Fruit fly (Drosophila melanogaster): ENCODE results near the gene amrt.

amrt gene

DNA sequence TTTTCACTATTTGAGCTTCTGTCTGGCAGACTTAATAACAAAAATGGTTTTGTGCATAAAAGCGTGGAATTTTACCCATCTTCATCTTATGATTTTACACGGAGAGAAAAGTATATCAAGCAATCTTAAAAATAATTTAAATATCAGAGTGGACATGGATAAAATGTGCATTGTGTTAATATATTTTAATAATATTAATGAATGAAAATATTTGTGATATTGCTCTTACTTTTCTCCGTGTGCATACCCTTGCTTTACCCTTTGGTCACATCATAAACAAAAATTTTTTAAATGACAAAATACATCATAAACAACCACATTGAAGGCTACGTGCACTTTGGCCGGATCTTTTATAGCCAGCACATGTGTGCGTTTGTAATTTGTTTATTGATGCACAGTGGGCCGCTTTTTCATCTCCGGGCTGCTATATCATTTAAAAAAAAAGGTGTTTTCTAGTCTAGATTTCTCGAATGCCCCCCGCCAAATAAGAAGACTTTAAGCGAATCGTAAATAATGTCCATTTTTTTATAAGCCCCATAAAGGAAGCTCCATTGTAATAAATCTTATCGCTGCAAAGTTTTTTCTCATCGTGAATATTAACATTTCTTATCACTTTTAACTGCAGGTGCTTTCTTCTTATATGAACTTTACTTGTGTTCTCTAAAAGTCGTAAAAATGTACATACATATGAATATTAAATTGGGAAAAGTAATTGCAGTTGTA lies 17.7 kb upstream of the amrt start:
- TF ChIP-seq CG1620 (GFP tag; optimal IDR thresholded peaks at IDR 0.05) = no peak
- TF ChIP-seq Mnt (GFP tag; optimal IDR thresholded peaks at IDR 0.05) = peak; percentile 70
- peak; percentile 60 for TF ChIP-seq CG7101 (tag; optimal IDR thresholded peaks at IDR 0.05)
- peak; percentile 81 for TF ChIP-seq kay (GFP tag; ENCODE audit: borderline replicate concordance)
- peak; percentile 61 for TF ChIP-seq bab1 (GFP tag; optimal IDR thresholded peaks at IDR 0.05)
- TF ChIP-seq Hr96 (GFP tag; optimal IDR thresholded peaks at IDR 0.05) = no peak
- TF ChIP-seq CG14711 (tag; optimal IDR thresholded peaks at IDR 0.05) = peak; percentile 58
- TF ChIP-seq pad (GFP tag; optimal IDR thresholded peaks at IDR 0.05) = no peak
- TF ChIP-seq ovo (GFP tag; optimal IDR thresholded peaks at IDR 0.05) = no peak
- no peak for TF ChIP-seq CG5204 (GFP tag; optimal IDR thresholded peaks at IDR 0.05)
- peak; percentile 27 for TF ChIP-seq CG11617 (GFP tag; optimal IDR thresholded peaks at IDR 0.05)
- TF ChIP-seq CG33017 (tag; optimal IDR thresholded peaks at IDR 0.05) = peak; percentile 48
- TF ChIP-seq CG12768 (GFP tag; optimal IDR thresholded peaks at IDR 0.05) = no peak
- TF ChIP-seq cic (GFP tag; optimal IDR thresholded peaks at IDR 0.05) = peak; percentile 35
- TF ChIP-seq CG7045 (GFP tag; optimal IDR thresholded peaks at IDR 0.05) = no peak

DNA sequence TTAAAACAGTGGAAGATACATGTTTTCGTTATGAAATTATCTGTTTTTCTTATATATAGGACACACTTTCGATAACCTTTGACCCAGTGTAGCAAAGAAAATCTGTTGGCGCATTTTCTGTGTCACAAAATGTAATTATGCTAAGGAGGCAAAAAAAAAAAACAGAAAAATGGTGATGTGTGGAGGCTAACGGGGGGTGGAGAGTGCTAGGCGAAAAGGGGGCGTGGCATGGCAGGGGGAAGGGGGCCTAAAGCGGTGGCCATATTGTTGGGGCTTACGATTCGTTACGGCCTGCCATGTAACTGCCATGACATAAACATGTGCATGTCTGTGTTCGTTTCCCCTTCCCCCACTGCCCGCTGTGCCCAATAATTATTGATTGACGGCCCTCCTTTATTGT lies 17.0 kb upstream of the amrt start:
- TF ChIP-seq CG7045 (GFP tag; optimal IDR thresholded peaks at IDR 0.05) = no peak
- no peak for TF ChIP-seq pad (GFP tag; optimal IDR thresholded peaks at IDR 0.05)
- no peak for TF ChIP-seq Mnt (GFP tag; optimal IDR thresholded peaks at IDR 0.05)
- no peak for TF ChIP-seq toe (GFP tag; optimal IDR thresholded peaks at IDR 0.05)
- no peak for TF ChIP-seq CG14711 (tag; optimal IDR thresholded peaks at IDR 0.05)
- TF ChIP-seq Crg-1 (GFP tag; optimal IDR thresholded peaks at IDR 0.05) = no peak
- TF ChIP-seq cic (GFP tag; optimal IDR thresholded peaks at IDR 0.05) = no peak
- TF ChIP-seq tj (GFP tag; optimal IDR thresholded peaks at IDR 0.05) = peak; percentile 56
- no peak for TF ChIP-seq cnc (optimal IDR thresholded peaks at IDR 0.05)

- peak; percentile 92 for TF ChIP-seq tj (GFP tag; optimal IDR thresholded peaks at IDR 0.05)
- no peak for TF ChIP-seq Clk (GFP tag; optimal IDR thresholded peaks at IDR 0.05)
- TF ChIP-seq ovo (GFP tag; optimal IDR thresholded peaks at IDR 0.05) = no peak
- TF ChIP-seq CG7101 (tag; optimal IDR thresholded peaks at IDR 0.05) = no peak
Measured at dm6 chrX:13766495-13766894, 15.8 kb upstream of the amrt start.

dm6 chrX:13770768-13771167 lies 11.5 kb upstream of the amrt start:
- TF ChIP-seq tj (GFP tag; optimal IDR thresholded peaks at IDR 0.05) (peak; percentile 91), CG7101 (tag; optimal IDR thresholded peaks at IDR 0.05) (no peak)

DNA sequence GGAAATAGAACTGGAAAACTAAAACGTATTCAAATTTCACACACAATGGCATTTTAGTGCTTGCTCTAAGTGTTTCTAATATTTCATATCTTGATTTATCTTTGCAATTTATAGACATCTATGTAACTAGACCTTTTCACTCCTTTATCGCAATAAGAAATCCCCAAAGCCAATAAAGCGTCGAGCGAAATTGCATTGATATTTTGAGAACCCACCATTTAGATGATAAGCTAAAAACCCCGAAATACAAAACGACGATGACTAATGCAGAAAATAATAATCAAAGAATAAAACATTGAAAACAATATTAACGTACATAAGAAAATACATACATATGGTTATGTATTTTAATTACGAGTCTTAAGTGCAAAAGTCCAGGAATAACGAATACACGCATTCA lies 3.7 kb upstream of the amrt start:
- TF ChIP-seq kay (GFP tag; ENCODE audit: borderline replicate concordance) (peak; percentile 39), CG11617 (GFP tag; optimal IDR thresholded peaks at IDR 0.05) (no peak)

dm6 chrX:13779696-13780095 lies 2.6 kb upstream of the amrt start:
- TF ChIP-seq CG1620 (GFP tag; optimal IDR thresholded peaks at IDR 0.05) = peak; percentile 25
- TF ChIP-seq toe (GFP tag; optimal IDR thresholded peaks at IDR 0.05) = no peak
- peak; percentile 32 for TF ChIP-seq Mnt (GFP tag; optimal IDR thresholded peaks at IDR 0.05)
- no peak for TF ChIP-seq Crg-1 (GFP tag; optimal IDR thresholded peaks at IDR 0.05)
- no peak for TF ChIP-seq ovo (GFP tag; optimal IDR thresholded peaks at IDR 0.05)
- TF ChIP-seq cic (GFP tag; optimal IDR thresholded peaks at IDR 0.05) = peak; percentile 77
- peak; percentile 85 for TF ChIP-seq CG7101 (tag; optimal IDR thresholded peaks at IDR 0.05)
- peak; percentile 71 for TF ChIP-seq CG33017 (tag; optimal IDR thresholded peaks at IDR 0.05)
- TF ChIP-seq tj (GFP tag; optimal IDR thresholded peaks at IDR 0.05) = peak; percentile 56
- TF ChIP-seq Clk (GFP tag; optimal IDR thresholded peaks at IDR 0.05) = no peak
- TF ChIP-seq pad (GFP tag; optimal IDR thresholded peaks at IDR 0.05) = peak; percentile 26
- peak; percentile 40 for TF ChIP-seq bab1 (GFP tag; optimal IDR thresholded peaks at IDR 0.05)
- TF ChIP-seq CG11617 (GFP tag; optimal IDR thresholded peaks at IDR 0.05) = peak; percentile 69
- TF ChIP-seq CG5204 (GFP tag; optimal IDR thresholded peaks at IDR 0.05) = no peak
- peak; percentile 75 for TF ChIP-seq CG14711 (tag; optimal IDR thresholded peaks at IDR 0.05)
- TF ChIP-seq CG12768 (GFP tag; optimal IDR thresholded peaks at IDR 0.05) = peak; percentile 72
- no peak for TF ChIP-seq cnc (optimal IDR thresholded peaks at IDR 0.05)
- TF ChIP-seq kay (GFP tag; ENCODE audit: borderline replicate concordance) = peak; percentile 92
- no peak for TF ChIP-seq Hr96 (GFP tag; optimal IDR thresholded peaks at IDR 0.05)
- TF ChIP-seq CG7045 (GFP tag; optimal IDR thresholded peaks at IDR 0.05) = peak; percentile 33

- TF ChIP-seq CG11617 (GFP tag; optimal IDR thresholded peaks at IDR 0.05) = no peak
- no peak for TF ChIP-seq CG33017 (tag; optimal IDR thresholded peaks at IDR 0.05)
- no peak for TF ChIP-seq ovo (GFP tag; optimal IDR thresholded peaks at IDR 0.05)
- no peak for TF ChIP-seq cnc (optimal IDR thresholded peaks at IDR 0.05)
- peak; percentile 34 for TF ChIP-seq cic (GFP tag; optimal IDR thresholded peaks at IDR 0.05)
- TF ChIP-seq Crg-1 (GFP tag; optimal IDR thresholded peaks at IDR 0.05) = no peak
- TF ChIP-seq CG5204 (GFP tag; optimal IDR thresholded peaks at IDR 0.05) = no peak
- no peak for TF ChIP-seq toe (GFP tag; optimal IDR thresholded peaks at IDR 0.05)
- no peak for TF ChIP-seq Clk (GFP tag; optimal IDR thresholded peaks at IDR 0.05)
- peak; percentile 25 for TF ChIP-seq CG1620 (GFP tag; optimal IDR thresholded peaks at IDR 0.05)
- TF ChIP-seq Mnt (GFP tag; optimal IDR thresholded peaks at IDR 0.05) = peak; percentile 50
- TF ChIP-seq CG14711 (tag; optimal IDR thresholded peaks at IDR 0.05) = peak; percentile 27
- TF ChIP-seq tj (GFP tag; optimal IDR thresholded peaks at IDR 0.05) = peak; percentile 89
- no peak for TF ChIP-seq Hr96 (GFP tag; optimal IDR thresholded peaks at IDR 0.05)
- no peak for TF ChIP-seq CG7045 (GFP tag; optimal IDR thresholded peaks at IDR 0.05)
- TF ChIP-seq kay (GFP tag; ENCODE audit: borderline replicate concordance) = no peak
- TF ChIP-seq bab1 (GFP tag; optimal IDR thresholded peaks at IDR 0.05) = peak; percentile 23
- TF ChIP-seq CG7101 (tag; optimal IDR thresholded peaks at IDR 0.05) = peak; percentile 28
- TF ChIP-seq CG12768 (GFP tag; optimal IDR thresholded peaks at IDR 0.05) = no peak
- TF ChIP-seq pad (GFP tag; optimal IDR thresholded peaks at IDR 0.05) = peak; percentile 25
Measured at dm6 chrX:13783534-13783949, 1.3 kb downstream of the amrt start, which contains the start of gene inaE. TSS of gene inaE (plus strand) at chrX:13783714.

Data from whole organism, adult.